Worm (Caenorhabditis elegans) whole organism, early embryonic: Measurements from ENCODE around the gene C08B6.6.

Experiments
- ama-1 ChIP-seq: fragments of 150-350 bp; optimal IDR thresholded peaks from 2 replicates; lab custom pipeline; 2014
- ceh-36 ChIP-seq: sonication (generic microtip); optimal IDR thresholded peaks from 2 replicates; lab custom pipeline; 2016; ENCODE audit warnings: missing genetic modification characterization, inconsistent platforms, missing compliant biosample characterization
- ets-7 ChIP-seq: sonication (generic microtip); optimal IDR thresholded peaks from 2 replicates; lab custom pipeline; 2016; ENCODE audit warnings: missing genotype, missing genetic modification characterization, missing compliant biosample characterization
- flt-1 ChIP-seq: fragments of 200-800 bp; sonication (Bioruptor generic); IDR thresholded peaks from 2 replicates; pipeline ENCODE4 v1.3.6; 2022; ENCODE audit warnings: missing genetic modification characterization, missing compliant biosample characterization
- hnd-1 ChIP-seq: sonication (generic microtip); optimal IDR thresholded peaks from 2 replicates; lab custom pipeline; 2016; ENCODE audit warnings: missing genetic modification characterization, missing compliant biosample characterization
- pes-1 ChIP-seq: fragments of 200-800 bp; sonication (Bioruptor generic); IDR thresholded peaks from 2 replicates; pipeline ENCODE4 v1.3.6; 2022; ENCODE audit warnings: missing genetic modification reagents, missing genetic modification characterization, missing compliant biosample characterization

DNA sequence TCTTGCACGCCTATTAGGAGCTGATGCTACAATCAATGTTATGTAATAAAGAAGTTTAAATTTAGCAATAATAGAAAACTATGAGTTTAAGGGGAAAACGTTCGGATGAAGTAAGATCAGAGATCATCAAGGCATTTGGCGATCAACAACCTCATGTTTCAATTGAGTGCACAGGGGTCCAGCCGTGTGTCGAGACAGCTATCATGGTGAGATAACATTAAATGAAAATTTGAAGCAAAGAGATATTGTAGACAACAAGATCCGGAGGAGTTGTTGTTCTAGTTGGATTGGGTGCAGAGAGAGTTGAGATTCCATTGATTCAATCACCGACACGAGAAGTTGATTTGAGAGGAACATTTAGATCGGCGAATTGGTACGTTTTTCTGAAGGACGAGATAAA, 37.3 kb upstream of the C08B6.6 start:
- no peak for TF ChIP-seq ceh-36
- no peak for TF ChIP-seq ama-1 (lab: Kevin White, UChicago)
- no peak for TF ChIP-seq ets-7 (tag; lab: Kevin White, UChicago)
- TF ChIP-seq flt-1 = no peak
- TF ChIP-seq hnd-1 (tag; lab: Kevin White, UChicago) = no peak
- TF ChIP-seq pes-1 (GFP tag; lab: Robert Waterston, UW) = no peak
